Worm (Caenorhabditis elegans) whole organism, L3 larva: ENCODE data around the gene ekl-6.
"Not testable (repeated sequence)": the region's sequence is repeated elsewhere in the genome, so short reads cannot be mapped to it uniquely, and the experiment has no call there.

ENCODE experiments used
- ama-1 ChIP-seq: fragments of 150-350 bp; optimal IDR thresholded peaks from 2 replicates; lab custom pipeline; 2018
- ceh-16 ChIP-seq: sonication (generic microtip); optimal IDR thresholded peaks from 2 replicates; lab custom pipeline; 2017; ENCODE audit warnings: missing biosample characterization, missing genetic modification characterization
- ceh-82 ChIP-seq: fragments of 150-350 bp; optimal IDR thresholded peaks from 2 replicates; lab custom pipeline; 2014; ENCODE audit warnings: missing biosample characterization, missing genetic modification characterization
- ceh-9 ChIP-seq: sonication (generic microtip); optimal IDR thresholded peaks from 2 replicates; lab custom pipeline; 2018; ENCODE audit warnings: missing biosample characterization, missing genetic modification characterization
- daf-12 ChIP-seq: fragments of 150-350 bp; optimal IDR thresholded peaks from 2 replicates; lab custom pipeline; 2014; ENCODE audit warnings: missing biosample characterization, missing genetic modification reagents, missing genetic modification characterization
- egl-27 ChIP-seq: sonication (generic microtip); optimal IDR thresholded peaks from 4 replicates; lab custom pipeline; 2017; ENCODE audit warnings: missing biosample characterization, missing genetic modification reagents, missing genetic modification characterization
- elt-1 ChIP-seq: fragments of 150-350 bp; optimal IDR thresholded peaks from 2 replicates; lab custom pipeline; 2014; ENCODE audit warnings: missing biosample characterization, missing genetic modification characterization
- elt-2 ChIP-seq: sonication (generic microtip); optimal IDR thresholded peaks from 2 replicates; lab custom pipeline; 2016; ENCODE audit warnings: missing genetic modification reagents, mild to moderate bottlenecking, missing genetic modification characterization, missing compliant biosample characterization
- eor-1 ChIP-seq, 2 experiments: fragments of 150-350 bp; optimal IDR thresholded peaks; 2 replicates each; lab custom pipeline; 2014 to 2018; ENCODE audit warnings: missing biosample characterization in 2 of 2, missing genetic modification characterization in 2 of 2
- fkh-10 ChIP-seq: sonication (generic microtip); optimal IDR thresholded peaks from 2 replicates; lab custom pipeline; 2017; ENCODE audit warnings: missing biosample characterization, missing genetic modification reagents, missing genetic modification characterization
- fos-1 ChIP-seq: fragments of 150-350 bp; optimal IDR thresholded peaks from 2 replicates; lab custom pipeline; 2014; ENCODE audit warnings: missing biosample characterization, missing genetic modification characterization
- lin-39 ChIP-seq: fragments of 150-350 bp; optimal IDR thresholded peaks from 2 replicates; lab custom pipeline; 2018; ENCODE audit warnings: missing biosample characterization, missing genetic modification reagents, missing genetic modification characterization
- mdl-1 ChIP-seq: fragments of 150-350 bp; optimal IDR thresholded peaks from 2 replicates; lab custom pipeline; 2014; ENCODE audit warnings: missing biosample characterization, missing genetic modification characterization
- nfya-1 ChIP-seq: sonication (generic microtip); optimal IDR thresholded peaks from 2 replicates; lab custom pipeline; 2017; ENCODE audit warnings: missing genetic modification characterization, mild to moderate bottlenecking, missing compliant biosample characterization, antibody characterized with exemption, moderate library complexity; ENCODE audit not compliant: insufficient read depth
- nhr-11 ChIP-seq: fragments of 150-350 bp; optimal IDR thresholded peaks from 2 replicates; lab custom pipeline; 2014; ENCODE audit warnings: missing biosample characterization, missing genetic modification characterization
- nhr-12 ChIP-seq: fragments of 150-350 bp; optimal IDR thresholded peaks from 2 replicates; lab custom pipeline; 2014; ENCODE audit warnings: missing biosample characterization, missing genetic modification characterization
- nhr-237 ChIP-seq: fragments of 150-350 bp; optimal IDR thresholded peaks from 2 replicates; lab custom pipeline; 2014; ENCODE audit warnings: missing biosample characterization, missing genetic modification characterization
- nhr-43 ChIP-seq: sonication (generic microtip); optimal IDR thresholded peaks from 2 replicates; lab custom pipeline; 2016; ENCODE audit warnings: mild to moderate bottlenecking, missing genetic modification characterization, missing compliant biosample characterization; ENCODE audit not compliant: poor library complexity, severe bottlenecking
- nhr-67 ChIP-seq: fragments of 150-350 bp; optimal IDR thresholded peaks from 2 replicates; lab custom pipeline; 2014; ENCODE audit warnings: missing biosample characterization, missing genetic modification characterization
- nhr-76 ChIP-seq: fragments of 150-350 bp; sonication (generic microtip); optimal IDR thresholded peaks from 5 replicates; lab custom pipeline; 2014; ENCODE audit warnings: missing biosample characterization, missing genetic modification characterization
- nhr-77 ChIP-seq: fragments of 150-350 bp; optimal IDR thresholded peaks from 2 replicates; lab custom pipeline; 2014; ENCODE audit warnings: missing biosample characterization, missing genetic modification characterization
- pqm-1 ChIP-seq: fragments of 150-350 bp; optimal IDR thresholded peaks from 2 replicates; lab custom pipeline; 2017; ENCODE audit warnings: missing biosample characterization, missing genetic modification characterization, inconsistent platforms
- sea-2 ChIP-seq: fragments of 150-350 bp; sonication (generic microtip); optimal IDR thresholded peaks from 4 replicates; lab custom pipeline; 2014; ENCODE audit warnings: missing biosample characterization, missing genetic modification reagents, missing genetic modification characterization
- tbx-2 ChIP-seq: sonication (generic microtip); optimal IDR thresholded peaks from 2 replicates; lab custom pipeline; 2016; ENCODE audit warnings: mild to moderate bottlenecking, missing genetic modification characterization, missing compliant biosample characterization
- unc-39 ChIP-seq: sonication (generic microtip); optimal IDR thresholded peaks from 4 replicates; lab custom pipeline; 2017; ENCODE audit warnings: missing biosample characterization, missing genetic modification characterization
- unc-62 ChIP-seq: fragments of 150-350 bp; sonication (generic microtip); optimal IDR thresholded peaks from 4 replicates; lab custom pipeline; 2014; ENCODE audit warnings: missing biosample characterization, missing genetic modification reagents, missing genetic modification characterization
- ztf-11 ChIP-seq: fragments of 150-350 bp; optimal IDR thresholded peaks from 2 replicates; lab custom pipeline; 2014; ENCODE audit warnings: missing biosample characterization, missing genetic modification characterization

Gene ekl-6

ce11 chrIII:10033213-10033612, 31.0 kb upstream of the ekl-6 start, which contains the start of gene M04D8.5:
Gene M04D8.5 (minus strand): TSS chrIII:10033313.
- no peak for TF ChIP-seq elt-1 (tag; lab: Kevin White, UChicago)
- TF ChIP-seq lin-39 (tag; lab: Kevin White, UChicago), result no peak
- no peak for TF ChIP-seq fos-1 (tag; lab: Kevin White, UChicago)

- no peak for TF ChIP-seq nfya-1 (tag; lab: Kevin White, UChicago)
- no peak for TF ChIP-seq mdl-1
- no peak for TF ChIP-seq ceh-16
- TF ChIP-seq eor-1 (tag; optimal IDR thresholded peaks at IDR 0.05; lab: Kevin White, UChicago), result no peak
- no peak for TF ChIP-seq ztf-11 (tag; lab: Kevin White, UChicago)
- TF ChIP-seq nhr-67 (tag; lab: Kevin White, UChicago), result no peak
- no peak for TF ChIP-seq unc-39 (tag; lab: Kevin White, UChicago)
- TF ChIP-seq tbx-2 (tag; lab: Kevin White, UChicago), result no peak
- no peak for TF ChIP-seq ceh-9
Measured at ce11 chrIII:10033881-10034280, 30.3 kb upstream of the ekl-6 start, which contains the start of gene M04D8.8. Gene M04D8.8 (plus strand): TSS chrIII:10034181.

DNA sequence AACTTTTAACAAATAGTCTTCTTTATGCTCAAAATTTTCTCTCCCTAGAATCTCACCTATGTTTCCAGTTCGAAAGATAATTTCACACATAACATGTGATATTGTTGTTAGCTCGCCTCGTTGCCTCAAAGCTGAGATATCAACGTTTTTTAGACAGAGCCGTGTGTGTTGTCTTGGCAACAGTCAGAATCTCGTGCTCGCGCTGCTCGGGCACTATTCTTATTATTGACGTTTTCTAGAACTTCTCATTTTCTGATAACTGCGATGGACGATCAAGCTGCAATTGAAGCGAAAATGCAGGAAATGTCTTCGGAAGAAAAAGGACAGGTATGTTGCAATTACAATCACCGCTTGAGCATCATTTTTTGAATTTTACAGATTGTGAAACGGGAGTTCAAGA, 28.4 kb upstream of the ekl-6 start, which contains the start of gene xbx-3:
xbx-3 (plus strand) TSS at position 163 of the 400 bp plus-strand sequence.
- no peak for TF ChIP-seq nhr-76
- TF ChIP-seq nhr-11 (tag; lab: Kevin White, UChicago), result peak; percentile 79

DNA sequence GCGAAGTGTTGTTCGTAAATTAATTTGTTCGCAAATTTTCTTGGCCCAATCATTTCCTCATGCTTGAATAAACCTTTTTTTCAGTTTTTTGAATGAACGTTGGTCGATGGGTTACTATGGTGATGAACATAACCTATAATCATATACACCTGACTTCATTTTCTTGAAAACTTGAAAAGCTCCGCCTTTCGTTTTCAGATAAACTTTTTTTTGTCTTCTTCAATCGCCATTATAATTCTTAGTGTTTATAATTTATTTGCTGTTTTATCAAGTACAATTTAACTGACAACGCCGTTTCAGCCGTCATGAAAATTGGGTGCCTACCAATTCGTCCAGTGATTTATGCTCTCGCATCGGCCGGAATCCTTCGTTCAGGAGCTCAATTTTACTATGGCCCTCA, 27.1 kb upstream of the ekl-6 start, which contains the start of gene M04D8.7:
M04D8.7 (plus strand) TSS at position 301 of the 400 bp plus-strand sequence.
- TF ChIP-seq nhr-12 (tag; lab: Kevin White, UChicago) (no peak), nhr-43 (tag; lab: Kevin White, UChicago) (no peak), fkh-10 (GFP tag; lab: Kevin White, UChicago) (peak; percentile 1)

DNA sequence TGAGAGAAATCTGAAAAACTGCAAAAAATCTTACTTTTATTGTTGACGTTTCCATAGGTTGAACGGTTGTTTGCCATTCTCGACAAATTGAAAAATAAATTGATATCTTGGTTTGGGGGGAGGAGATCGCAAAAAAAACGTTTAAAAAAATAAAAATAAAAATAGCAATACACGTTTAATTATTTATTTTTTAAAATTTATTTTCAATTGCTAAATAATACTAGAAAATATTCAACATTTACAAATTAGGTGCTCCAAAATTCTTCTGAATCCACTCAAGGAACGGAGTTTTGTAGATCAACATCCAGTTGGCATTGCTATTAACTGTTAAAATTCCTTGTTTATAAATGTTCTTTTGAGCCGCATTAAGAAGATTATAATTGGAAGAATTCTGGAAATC, 24.2 kb upstream of the ekl-6 start, which contains the start of gene T16G12.7:
T16G12.7 (minus strand) TSS at position 101 of the 400 bp plus-strand sequence.
- TF ChIP-seq nfya-1 (tag; lab: Kevin White, UChicago) (no peak), pqm-1 (tag; lab: Kevin White, UChicago) (no peak), nhr-43 (tag; lab: Kevin White, UChicago) (no peak), ama-1 (lab: Kevin White, UChicago) (no peak)

DNA sequence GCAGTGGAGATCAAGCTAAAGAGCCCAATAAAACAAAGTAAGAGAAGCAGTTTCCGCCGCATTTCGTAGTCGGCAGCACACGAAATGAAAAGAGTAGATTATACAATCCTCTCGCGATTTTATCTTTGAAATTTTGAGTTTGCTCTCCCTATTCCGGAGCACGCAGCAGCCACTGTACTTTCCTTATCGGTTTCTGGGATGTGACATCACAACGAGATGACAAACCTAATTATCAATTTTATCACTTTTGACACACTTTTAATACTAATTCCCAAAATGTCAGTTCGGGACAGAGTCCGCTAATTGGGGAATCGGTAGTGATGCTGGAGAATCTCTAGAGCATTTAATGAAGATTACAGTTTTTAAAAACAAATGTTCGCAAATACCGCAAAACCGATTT, 14.5 kb upstream of the ekl-6 start, which contains the start of gene T16G12.1:
T16G12.1 (minus strand) TSS at position 176 of the 400 bp plus-strand sequence.
- no peak for TF ChIP-seq ceh-82 (tag; lab: Kevin White, UChicago)
- no peak for TF ChIP-seq fkh-10 (GFP tag; lab: Kevin White, UChicago)
- TF ChIP-seq ceh-9, result no peak
- TF ChIP-seq unc-62 (GFP tag; lab: Kevin White, UChicago), result no peak
- no peak for TF ChIP-seq nhr-237 (tag; lab: Kevin White, UChicago)
- TF ChIP-seq nhr-77 (tag; lab: Kevin White, UChicago), result no peak
- TF ChIP-seq lin-39 (tag; lab: Kevin White, UChicago), result no peak
- TF ChIP-seq pqm-1 (tag; lab: Kevin White, UChicago), result peak; percentile 60
- TF ChIP-seq ceh-16, result no peak
- peak; percentile 82 for TF ChIP-seq elt-2 (tag; lab: Kevin White, UChicago)
- TF ChIP-seq eor-1 (tag; optimal IDR thresholded peaks at IDR 0.05; lab: Kevin White, UChicago), result no peak
- TF ChIP-seq, all 47 proteins: peak for 2

DNA sequence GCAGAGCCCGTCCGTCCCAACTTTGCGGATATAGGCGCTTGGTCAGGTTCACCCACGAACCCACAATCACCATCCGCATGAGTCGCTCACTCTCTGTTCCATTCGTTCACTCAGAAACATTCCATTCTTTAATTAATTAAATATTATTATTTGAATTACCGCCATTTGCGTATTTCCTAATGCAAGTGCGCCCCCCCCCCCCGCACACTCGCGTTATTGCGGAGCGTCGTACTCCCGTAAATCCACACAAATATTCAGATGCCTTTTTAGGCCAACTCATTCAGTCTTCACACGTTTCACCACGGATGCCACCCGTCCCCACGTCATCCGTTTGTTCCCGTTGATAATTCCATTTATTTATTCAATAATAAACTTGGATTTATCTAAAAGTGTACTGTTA, 13.9 kb upstream of the ekl-6 start, which contains the start of gene T16G12.3:
T16G12.3 (plus strand) TSS at position 301 of the 400 bp plus-strand sequence.
- TF ChIP-seq daf-12 (tag; lab: Kevin White, UChicago); egl-27 (tag; lab: Kevin White, UChicago); sea-2: not testable (repeated sequence)

DNA sequence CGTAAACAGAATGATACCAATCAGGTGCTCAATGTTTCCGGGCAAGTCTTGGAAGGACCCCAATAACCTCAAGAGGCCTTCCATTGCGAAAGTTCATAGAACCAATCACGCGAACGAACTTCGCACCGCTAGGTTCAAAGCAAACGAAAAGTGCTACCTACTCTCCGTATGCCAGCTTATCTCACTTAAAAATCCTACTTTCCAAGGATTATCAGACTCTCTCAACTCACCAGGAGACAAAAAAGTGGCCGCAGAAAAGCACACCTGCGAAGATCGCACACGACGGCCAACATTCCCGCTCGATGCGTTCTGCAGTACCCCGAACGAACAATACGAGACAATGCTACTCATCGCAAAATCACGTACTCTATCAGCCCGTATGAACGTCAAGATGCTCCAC, 10.9 kb upstream of the ekl-6 start, which contains the start of gene T16G12.12:
T16G12.12 (plus strand) TSS at position 301 of the 400 bp plus-strand sequence.
- not testable (repeated sequence) for TF ChIP-seq ceh-9; ztf-11 (tag; lab: Kevin White, UChicago); nhr-43 (tag; lab: Kevin White, UChicago)
